Fruit fly (Drosophila melanogaster) whole organism, embryonic: ENCODE measurements around the gene srp.
A peak's percentile ranks its signal among the peaks of the same experiment; 100 is the strongest.

ENCODE experiments used
- Aef1 ChIP-seq: fragments of 200-800 bp; sonication (Bioruptor generic); IDR thresholded peaks from 3 replicates; pipeline ENCODE4 v1.3.6; 2022; ENCODE audit warnings: missing biosample characterization, missing genetic modification characterization
- CG11560 ChIP-seq: fragments of 200-800 bp; sonication (Bioruptor generic); IDR thresholded peaks from 3 replicates; pipeline ENCODE4 v1.3.6; 2022; ENCODE audit warnings: missing biosample characterization, missing genetic modification characterization
- CG13123 ChIP-seq: fragments of 200-800 bp; sonication (Bioruptor generic); optimal IDR thresholded peaks from 2 replicates; lab custom pipeline; 2016; ENCODE audit warnings: missing biosample characterization, missing genetic modification characterization
- CG1603 ChIP-seq: fragments of 200-800 bp; sonication (Bioruptor generic); optimal IDR thresholded peaks from 2 replicates; lab custom pipeline; 2019; ENCODE audit warnings: missing biosample characterization, mild to moderate bottlenecking, missing genetic modification characterization, moderate library complexity
- CG1792 ChIP-seq: fragments of 200-800 bp; sonication (Bioruptor generic); optimal IDR thresholded peaks from 2 replicates; lab custom pipeline; 2016; ENCODE audit warnings: missing biosample characterization, missing genetic modification characterization
- CG2712 ChIP-seq: fragments of 200-800 bp; optimal IDR thresholded peaks from 3 replicates; lab custom pipeline; 2019; ENCODE audit warnings: missing biosample characterization, mild to moderate bottlenecking, missing genetic modification characterization, moderate library complexity
- CG2889 ChIP-seq: fragments of 200-800 bp; sonication (Bioruptor generic); IDR thresholded peaks from 3 replicates; pipeline ENCODE4 v1.3.6; 2022; ENCODE audit warnings: missing biosample characterization, missing genetic modification characterization
- CG30020 ChIP-seq: fragments of 200-800 bp; optimal IDR thresholded peaks from 2 replicates; lab custom pipeline; 2019; ENCODE audit warnings: missing biosample characterization, mild to moderate bottlenecking, missing genetic modification characterization, moderate library complexity
- CG3065 ChIP-seq: fragments of 200-800 bp; sonication (Bioruptor generic); optimal IDR thresholded peaks from 2 replicates; lab custom pipeline; 2016; ENCODE audit warnings: missing biosample characterization, missing genetic modification characterization
- CG3163 ChIP-seq: fragments of 200-800 bp; sonication (Bioruptor generic); optimal IDR thresholded peaks from 3 replicates; lab custom pipeline; 2016; ENCODE audit warnings: missing biosample characterization, missing genetic modification characterization
- CG34224 ChIP-seq: fragments of 200-800 bp; sonication (Bioruptor generic); IDR thresholded peaks from 3 replicates; pipeline ENCODE4 v1.3.6; 2022; ENCODE audit warnings: missing biosample characterization, missing genetic modification characterization; ENCODE audit not compliant: partially characterized antibody
- CG34422 ChIP-seq: fragments of 200-800 bp; sonication (Bioruptor generic); IDR thresholded peaks from 3 replicates; pipeline ENCODE4 v1.3.6; 2022; ENCODE audit warnings: missing biosample characterization, missing genetic modification characterization
- CG42726 ChIP-seq: fragments of 200-800 bp; sonication (Bioruptor generic); IDR thresholded peaks from 2 replicates; pipeline ENCODE4 v1.3.6; 2022; ENCODE audit warnings: missing biosample characterization, missing genetic modification characterization; ENCODE audit not compliant: partially characterized antibody
- CG43689 ChIP-seq: fragments of 200-800 bp; sonication (Bioruptor generic); IDR thresholded peaks from 2 replicates; pipeline ENCODE4 v1.3.6; 2022; ENCODE audit warnings: missing biosample characterization, missing genetic modification characterization
- CG5180 ChIP-seq: fragments of 200-800 bp; sonication (Bioruptor generic); optimal IDR thresholded peaks from 3 replicates; lab custom pipeline; 2017; ENCODE audit warnings: missing biosample characterization, missing genetic modification characterization, mild to moderate bottlenecking, moderate library complexity, missing genetic modification reagents
- CG6175 ChIP-seq: fragments of 200-800 bp; sonication (Bioruptor generic); IDR thresholded peaks from 3 replicates; pipeline ENCODE4 v1.3.6; 2022; ENCODE audit warnings: missing biosample characterization, missing genetic modification characterization
- CG7271 ChIP-seq: fragments of 200-800 bp; sonication (Bioruptor generic); optimal IDR thresholded peaks from 2 replicates; lab custom pipeline; 2018; ENCODE audit warnings: missing biosample characterization, mild to moderate bottlenecking, missing genetic modification characterization, moderate library complexity
- Camta ChIP-seq: fragments of 200-800 bp; sonication (Bioruptor generic); optimal IDR thresholded peaks from 2 replicates; lab custom pipeline; 2016; ENCODE audit warnings: missing biosample characterization, missing genetic modification characterization
- Dfd ChIP-seq, 2 experiments: fragments of >200 bp; optimal IDR thresholded peaks; 2 replicates each; lab custom pipeline; 2017; ENCODE audit warnings: missing biosample characterization in 2 of 2, missing genetic modification characterization in 2 of 2
- Drgx ChIP-seq: fragments of 200-800 bp; sonication (Bioruptor generic); IDR thresholded peaks from 2 replicates; pipeline ENCODE4 v1.3.6; 2022; ENCODE audit warnings: missing biosample characterization, missing genetic modification characterization
- ERR ChIP-seq: fragments of 200-800 bp; sonication (Bioruptor generic); optimal IDR thresholded peaks from 2 replicates; lab custom pipeline; 2016; ENCODE audit warnings: missing biosample characterization, missing genetic modification characterization
- H15 ChIP-seq: fragments of 200-800 bp; sonication (Bioruptor generic); IDR thresholded peaks from 3 replicates; pipeline ENCODE4 v1.3.6; 2022; ENCODE audit warnings: missing biosample characterization, missing genetic modification characterization
- HmgZ ChIP-seq: fragments of 200-800 bp; sonication (Bioruptor generic); optimal IDR thresholded peaks from 2 replicates; lab custom pipeline; 2018; ENCODE audit warnings: missing biosample characterization, mild to moderate bottlenecking, missing genetic modification characterization
- Nf-YB ChIP-seq: fragments of 200-800 bp; sonication (Bioruptor generic); optimal IDR thresholded peaks from 3 replicates; lab custom pipeline; 2019; ENCODE audit warnings: missing biosample characterization, mild to moderate bottlenecking, missing genetic modification characterization, moderate library complexity
- Sry-δ ChIP-seq: fragments of 200-800 bp; sonication (Bioruptor generic); optimal IDR thresholded peaks from 2 replicates; lab custom pipeline; 2016; ENCODE audit warnings: missing biosample characterization, missing genetic modification characterization
- Xrp1 ChIP-seq: fragments of 200-800 bp; sonication (Bioruptor generic); IDR thresholded peaks from 2 replicates; pipeline ENCODE4 v1.3.6; 2022; ENCODE audit warnings: missing biosample characterization, missing genetic modification characterization
- bab2 ChIP-seq: fragments of 200-800 bp; sonication (Bioruptor generic); optimal IDR thresholded peaks from 2 replicates; lab custom pipeline; 2016; ENCODE audit warnings: missing biosample characterization, missing genetic modification characterization
- cato ChIP-seq: fragments of 200-800 bp; sonication (Bioruptor generic); optimal IDR thresholded peaks from 2 replicates; lab custom pipeline; 2016; ENCODE audit warnings: missing biosample characterization, missing genetic modification characterization, borderline replicate concordance
- ci ChIP-seq: fragments of 200-800 bp; sonication (Bioruptor generic); IDR thresholded peaks from 3 replicates; pipeline ENCODE4 v1.3.6; 2022; ENCODE audit warnings: missing biosample characterization, missing genetic modification characterization
- croc ChIP-seq: fragments of 200-800 bp; sonication (Bioruptor generic); conservative IDR thresholded peaks from 3 replicates; pipeline ENCODE4 v1.3.6; 2022; ENCODE audit warnings: missing biosample characterization, missing genetic modification characterization
- crol ChIP-seq: fragments of 200-800 bp; sonication (Bioruptor generic); IDR thresholded peaks from 2 replicates; pipeline ENCODE4 v1.3.6; 2022; ENCODE audit warnings: missing biosample characterization, missing genetic modification characterization
- crp ChIP-seq, 2 experiments: fragments of 200-800 bp; sonication (Bioruptor generic); optimal IDR thresholded peaks; 2 replicates in 1 of 2; 3 replicates in 1 of 2; lab custom pipeline; 2017; ENCODE audit warnings: missing biosample characterization in 2 of 2, missing genetic modification characterization in 2 of 2, mild to moderate bottlenecking in 1 of 2, moderate library complexity in 1 of 2
- esg ChIP-seq: fragments of 200-800 bp; sonication (Bioruptor generic); conservative IDR thresholded peaks from 2 replicates; pipeline ENCODE4 v1.3.6; 2022; ENCODE audit warnings: missing biosample characterization, missing genetic modification characterization
- eve ChIP-seq, 2 experiments: fragments of >200 bp; optimal IDR thresholded peaks; 2 replicates each; lab custom pipeline; 2017; ENCODE audit warnings: missing biosample characterization in 2 of 2, missing genetic modification characterization in 2 of 2
- exex ChIP-seq: fragments of 200-800 bp; sonication (Bioruptor generic); optimal IDR thresholded peaks from 4 replicates; lab custom pipeline; 2018; ENCODE audit warnings: missing biosample characterization, mild to moderate bottlenecking, missing genetic modification characterization, moderate library complexity
- gce ChIP-seq: fragments of 200-800 bp; sonication (Bioruptor generic); IDR thresholded peaks from 3 replicates; pipeline ENCODE4 v1.3.6; 2022; ENCODE audit warnings: missing biosample characterization, missing genetic modification characterization
- gcm ChIP-seq: fragments of 200-800 bp; sonication (Bioruptor generic); optimal IDR thresholded peaks from 2 replicates; lab custom pipeline; 2019; ENCODE audit warnings: missing biosample characterization, mild to moderate bottlenecking, missing genetic modification characterization, moderate library complexity
- gem ChIP-seq: fragments of 200-800 bp; sonication (Bioruptor generic); optimal IDR thresholded peaks from 2 replicates; lab custom pipeline; 2019; ENCODE audit warnings: missing biosample characterization, mild to moderate bottlenecking, missing genetic modification characterization, moderate library complexity
- ind ChIP-seq: fragments of 200-800 bp; sonication (Bioruptor generic); optimal IDR thresholded peaks from 3 replicates; lab custom pipeline; 2016; ENCODE audit warnings: missing biosample characterization, missing genetic modification characterization
- jumu ChIP-seq: fragments of 200-800 bp; sonication (Bioruptor generic); optimal IDR thresholded peaks from 3 replicates; lab custom pipeline; 2016; ENCODE audit warnings: missing biosample characterization, missing genetic modification characterization
- nerfin-1 ChIP-seq: fragments of 200-800 bp; sonication (Bioruptor generic); optimal IDR thresholded peaks from 3 replicates; lab custom pipeline; 2019; ENCODE audit warnings: missing biosample characterization, mild to moderate bottlenecking, missing genetic modification characterization, moderate library complexity
- psq ChIP-seq: fragments of 200-800 bp; sonication (Bioruptor generic); optimal IDR thresholded peaks from 2 replicates; lab custom pipeline; 2017; ENCODE audit warnings: missing biosample characterization, missing genetic modification characterization
- rib ChIP-seq: fragments of 200-800 bp; sonication (Bioruptor generic); IDR thresholded peaks from 2 replicates; pipeline ENCODE4 v1.3.6; 2022; ENCODE audit warnings: missing biosample characterization, missing genetic modification characterization
- sd ChIP-seq: fragments of 200-800 bp; sonication (Bioruptor generic); optimal IDR thresholded peaks from 3 replicates; lab custom pipeline; 2018; ENCODE audit warnings: missing biosample characterization, mild to moderate bottlenecking, missing genetic modification characterization, moderate library complexity
- sim ChIP-seq: fragments of 200-800 bp; sonication (Bioruptor generic); IDR thresholded peaks from 2 replicates; pipeline ENCODE4 v1.3.6; 2022; ENCODE audit warnings: missing biosample characterization, missing genetic modification characterization
- sima ChIP-seq: fragments of 200-800 bp; sonication (Bioruptor generic); optimal IDR thresholded peaks from 2 replicates; lab custom pipeline; 2016; ENCODE audit warnings: missing biosample characterization, missing genetic modification characterization
- tll ChIP-seq, 2 experiments: fragments of 200-800 bp in 1 of 2; fragments of >200 bp in 1 of 2; sonication (Bioruptor generic) in 1 of 2; optimal IDR thresholded peaks; 2 replicates each; lab custom pipeline; 2017 to 2019; ENCODE audit warnings: missing biosample characterization in 2 of 2, missing genetic modification characterization in 2 of 2, mild to moderate bottlenecking in 1 of 2, moderate library complexity in 1 of 2
- tup ChIP-seq: fragments of 200-800 bp; sonication (Bioruptor generic); optimal IDR thresholded peaks from 2 replicates; lab custom pipeline; 2016; ENCODE audit warnings: missing biosample characterization, mild to moderate bottlenecking, missing genetic modification characterization, moderate library complexity
- vfl ChIP-seq: fragments of 200-800 bp; sonication (Bioruptor generic); optimal IDR thresholded peaks from 2 replicates; lab custom pipeline; 2016; ENCODE audit warnings: missing biosample characterization, missing genetic modification characterization
- z ChIP-seq: fragments of 200-800 bp; sonication (Bioruptor generic); IDR thresholded peaks from 3 replicates; pipeline ENCODE4 v1.3.6; 2022; ENCODE audit warnings: missing biosample characterization, missing genetic modification characterization
- zen2 ChIP-seq: fragments of 200-800 bp; sonication (Bioruptor generic); IDR thresholded peaks from 3 replicates; pipeline ENCODE4 v1.3.6; 2022; ENCODE audit warnings: missing biosample characterization, missing genetic modification characterization; ENCODE audit not compliant: partially characterized antibody
- zfh2 ChIP-seq: fragments of 200-800 bp; sonication (Bioruptor generic); optimal IDR thresholded peaks from 2 replicates; lab custom pipeline; 2016; ENCODE audit warnings: missing biosample characterization, missing genetic modification characterization

Gene srp

dm6 chr3R:15973488-15973975, 12.4 kb upstream of the srp start (continued):
- TF ChIP-seq nerfin-1 (tag; lab: Kevin White, UChicago) = no peak
- no peak for TF ChIP-seq H15 (GFP tag; lab: Robert Waterston, UW)
- TF ChIP-seq bab2 = no peak
- no peak for TF ChIP-seq CG34422 (GFP tag; lab: Robert Waterston, UW)
- TF ChIP-seq CG42726 (GFP tag; lab: Robert Waterston, UW) = no peak
- no peak for TF ChIP-seq Camta (GFP tag; lab: Kevin White, UChicago)
- TF ChIP-seq cato = no peak
- no peak for TF ChIP-seq eve (GFP tag; optimal IDR thresholded peaks at IDR 0.05; lab: Kevin White, UChicago)
- no peak for TF ChIP-seq CG7271
- no peak for TF ChIP-seq CG6175 (GFP tag; lab: Robert Waterston, UW)
- peak; percentile 38 for TF ChIP-seq sd (tag; lab: Kevin White, UChicago)
- peak; percentile 18 for TF ChIP-seq CG2712 (tag; lab: Kevin White, UChicago)
- no peak for TF ChIP-seq sim
- peak; percentile 100 for TF ChIP-seq psq (GFP tag; lab: Kevin White, UChicago)
- no peak for TF ChIP-seq Aef1 (GFP tag; lab: Robert Waterston, UW)
- no peak for TF ChIP-seq Sry-δ
- peak; percentile 52 for TF ChIP-seq jumu (GFP tag; lab: Kevin White, UChicago)
- TF ChIP-seq ind (GFP tag; lab: Kevin White, UChicago) = no peak
- TF ChIP-seq CG1603 (tag; lab: Kevin White, UChicago) = peak; percentile 0
- no peak for TF ChIP-seq Xrp1 (GFP tag; lab: Robert Waterston, UW)
- TF ChIP-seq CG2889 (GFP tag; lab: Robert Waterston, UW) = no peak
- no peak for TF ChIP-seq CG34224 (GFP tag; lab: Robert Waterston, UW)
- no peak for TF ChIP-seq ci (GFP tag; lab: Robert Waterston, UW)
- peak in 1 of 2 experiments; percentile 37 for TF ChIP-seq tll (GFP tag; optimal IDR thresholded peaks at IDR 0.05; lab: Kevin White, UChicago)
- peak; percentile 9 for TF ChIP-seq Nf-YB
- TF ChIP-seq Drgx (GFP tag; lab: Robert Waterston, UW) = no peak
- no peak for TF ChIP-seq HmgZ
- no peak for TF ChIP-seq crp (GFP tag; optimal IDR thresholded peaks at IDR 0.05; lab: Kevin White, UChicago)
- peak; percentile 71 for TF ChIP-seq exex (tag; lab: Kevin White, UChicago)
- TF ChIP-seq gce (GFP tag; lab: Robert Waterston, UW) = no peak
- peak; percentile 6 for TF ChIP-seq CG5180 (GFP tag; lab: Kevin White, UChicago)
- peak; percentile 78 for TF ChIP-seq ERR
- no peak for TF ChIP-seq CG43689 (GFP tag; lab: Robert Waterston, UW)
- TF ChIP-seq CG30020 (tag; lab: Kevin White, UChicago) = no peak
- TF ChIP-seq z (GFP tag; lab: Robert Waterston, UW) = no peak
- no peak for TF ChIP-seq CG3065 (GFP tag; lab: Kevin White, UChicago)
- no peak for TF ChIP-seq CG1792
- no peak for TF ChIP-seq rib (GFP tag; lab: Robert Waterston, UW)
- peak; percentile 94 for TF ChIP-seq CG3163 (GFP tag; lab: Kevin White, UChicago)
- no peak for TF ChIP-seq Dfd (GFP tag; optimal IDR thresholded peaks at IDR 0.05; lab: Kevin White, UChicago)
- no peak for TF ChIP-seq gem (tag; lab: Kevin White, UChicago)
- no peak for TF ChIP-seq CG11560 (tag; lab: Robert Waterston, UW)
- TF ChIP-seq CG13123 = no peak
- TF ChIP-seq tup (GFP tag; lab: Kevin White, UChicago) = no peak
- no peak for TF ChIP-seq zfh2
- no peak for TF ChIP-seq gcm (GFP tag; lab: Kevin White, UChicago)
- TF ChIP-seq crol (GFP tag; lab: Robert Waterston, UW) = no peak
- no peak for TF ChIP-seq vfl (GFP tag; lab: Kevin White, UChicago)
- no peak for TF ChIP-seq zen2 (GFP tag; lab: Robert Waterston, UW)
- no peak for TF ChIP-seq croc (GFP tag; lab: Robert Waterston, UW)
- TF ChIP-seq esg (GFP tag; lab: Robert Waterston, UW) = no peak
- no peak for TF ChIP-seq sima (GFP tag; lab: Kevin White, UChicago)
